Fruit fly (Drosophila melanogaster) whole organism, pupa: Measurements from ENCODE around the gene emc.

Source experiments
- CG10348 ChIP-seq: fragments of 200-800 bp; sonication (Bioruptor generic); IDR thresholded peaks from 2 replicates; pipeline ENCODE4 v1.3.6; 2022; ENCODE audit warnings: missing biosample characterization, missing genetic modification characterization
- CG12605 ChIP-seq: fragments of 200-800 bp; sonication (Bioruptor generic); IDR thresholded peaks from 2 replicates; pipeline ENCODE4 v1.3.6; 2022; ENCODE audit warnings: missing biosample characterization, missing genetic modification characterization
- CG13204 ChIP-seq: fragments of 200-800 bp; sonication (Bioruptor generic); optimal IDR thresholded peaks from 2 replicates; lab custom pipeline; 2018; ENCODE audit warnings: missing biosample characterization, mild to moderate bottlenecking, missing genetic modification characterization, moderate library complexity
- CG14655 ChIP-seq: fragments of 200-800 bp; sonication (Bioruptor generic); optimal IDR thresholded peaks from 3 replicates; lab custom pipeline; 2017; ENCODE audit warnings: mild to moderate bottlenecking, missing biosample characterization, missing genetic modification reagents, missing genetic modification characterization
- CG15710 ChIP-seq: fragments of 200-800 bp; sonication (Bioruptor generic); optimal IDR thresholded peaks from 2 replicates; lab custom pipeline; 2018; ENCODE audit warnings: missing biosample characterization, mild to moderate bottlenecking, missing genetic modification characterization, moderate library complexity
- CG17806 ChIP-seq: fragments of 200-800 bp; sonication (Bioruptor generic); optimal IDR thresholded peaks from 2 replicates; lab custom pipeline; 2018; ENCODE audit warnings: missing biosample characterization, mild to moderate bottlenecking, missing genetic modification characterization, moderate library complexity
- CG32121 ChIP-seq: fragments of 200-800 bp; sonication (Bioruptor generic); IDR thresholded peaks from 2 replicates; pipeline ENCODE4 v1.3.6; 2022; ENCODE audit warnings: missing biosample characterization, missing genetic modification characterization
- CG34367 ChIP-seq: fragments of 200-800 bp; sonication (Bioruptor generic); optimal IDR thresholded peaks from 2 replicates; lab custom pipeline; 2018; ENCODE audit warnings: missing biosample characterization, mild to moderate bottlenecking, missing genetic modification characterization
- CG4496 ChIP-seq: fragments of 200-800 bp; sonication (Bioruptor generic); IDR thresholded peaks from 3 replicates; pipeline ENCODE4 v1.3.6; 2022; ENCODE audit warnings: missing biosample characterization, missing genetic modification characterization
- CG8159 ChIP-seq: fragments of 200-800 bp; sonication (Bioruptor generic); optimal IDR thresholded peaks from 3 replicates; lab custom pipeline; 2018; ENCODE audit warnings: missing biosample characterization, mild to moderate bottlenecking, missing genetic modification characterization, moderate library complexity
- CG8301 ChIP-seq: fragments of 200-800 bp; sonication (Bioruptor generic); optimal IDR thresholded peaks from 2 replicates; lab custom pipeline; 2018; ENCODE audit warnings: missing biosample characterization, mild to moderate bottlenecking, missing genetic modification characterization
- CG9948 ChIP-seq: fragments of 200-800 bp; sonication (Bioruptor generic); optimal IDR thresholded peaks from 2 replicates; lab custom pipeline; 2018; ENCODE audit warnings: missing biosample characterization, mild to moderate bottlenecking, missing genetic modification characterization, moderate library complexity
- D1 ChIP-seq: fragments of 200-800 bp; sonication (Bioruptor generic); optimal IDR thresholded peaks from 2 replicates; lab custom pipeline; 2018; ENCODE audit warnings: missing biosample characterization, mild to moderate bottlenecking, missing genetic modification characterization, moderate library complexity
- EcR ChIP-seq: fragments of 200-800 bp; sonication (Bioruptor generic); optimal IDR thresholded peaks from 3 replicates; lab custom pipeline; 2019; ENCODE audit warnings: missing biosample characterization, missing genetic modification characterization, mild to moderate bottlenecking, moderate library complexity, missing genetic modification reagents
- Ets98B ChIP-seq: fragments of 200-800 bp; sonication (Bioruptor generic); IDR thresholded peaks from 2 replicates; pipeline ENCODE4 v1.3.6; 2022; ENCODE audit warnings: missing biosample characterization, missing genetic modification characterization
- Pif1A ChIP-seq: fragments of 200-800 bp; sonication (Bioruptor generic); optimal IDR thresholded peaks from 3 replicates; lab custom pipeline; 2016; ENCODE audit warnings: missing biosample characterization, missing genetic modification characterization
- Pif1B ChIP-seq: fragments of 200-800 bp; sonication (Bioruptor generic); optimal IDR thresholded peaks from 3 replicates; lab custom pipeline; 2016; ENCODE audit warnings: missing biosample characterization, missing genetic modification characterization
- Snoo ChIP-seq: fragments of 200-800 bp; sonication (Bioruptor generic); optimal IDR thresholded peaks from 3 replicates; lab custom pipeline; 2017; ENCODE audit warnings: missing biosample characterization, mild to moderate bottlenecking, missing genetic modification characterization, inconsistent platforms
- fd96Ca ChIP-seq: fragments of 200-800 bp; sonication (Bioruptor generic); IDR thresholded peaks from 3 replicates; pipeline ENCODE4 v1.3.6; 2022; ENCODE audit warnings: missing biosample characterization, missing genetic modification characterization
- gl ChIP-seq: fragments of 200-800 bp; sonication (Bioruptor generic); optimal IDR thresholded peaks from 2 replicates; lab custom pipeline; 2018; ENCODE audit warnings: missing biosample characterization, mild to moderate bottlenecking, missing genetic modification characterization
- rn ChIP-seq: fragments of 200-800 bp; sonication (Bioruptor generic); IDR thresholded peaks from 2 replicates; pipeline ENCODE4 v1.3.6; 2022; ENCODE audit warnings: missing biosample characterization, missing genetic modification characterization

The emc gene

dm6 chr3L:761733-762132, 12.5 kb downstream of the emc start:
- TF ChIP-seq rn (GFP tag; lab: Robert Waterston, UW), result no peak
- TF ChIP-seq Pif1A (GFP tag; lab: Kevin White, UChicago), result peak; percentile 29
- no peak for TF ChIP-seq CG15710 (tag; lab: Kevin White, UChicago)
- TF ChIP-seq CG12605 (GFP tag; lab: Robert Waterston, UW), result no peak
- peak; percentile 8 for TF ChIP-seq CG8159 (tag; lab: Kevin White, UChicago)
- TF ChIP-seq CG9948 (tag; lab: Kevin White, UChicago), result no peak
- no peak for TF ChIP-seq CG32121
- TF ChIP-seq CG8301 (tag; lab: Kevin White, UChicago), result no peak
- peak; percentile 1 for TF ChIP-seq CG17806 (tag; lab: Kevin White, UChicago)
- peak; percentile 74 for TF ChIP-seq Snoo (tag; lab: Kevin White, UChicago)
- no peak for TF ChIP-seq EcR (GFP tag; lab: Kevin White, UChicago)
- peak; percentile 22 for TF ChIP-seq CG14655 (GFP tag; lab: Kevin White, UChicago)
- TF ChIP-seq Ets98B (GFP tag; lab: Robert Waterston, UW), result no peak
- TF ChIP-seq CG34367 (tag; lab: Kevin White, UChicago), result no peak
- TF ChIP-seq, all 21 proteins: peak for 5

- TF ChIP-seq fd96Ca (GFP tag; lab: Robert Waterston, UW) (peak; percentile 97), Pif1A (GFP tag; lab: Kevin White, UChicago) (peak; percentile 94), gl (tag; lab: Kevin White, UChicago) (peak; percentile 77), CG8301 (tag; lab: Kevin White, UChicago) (peak; percentile 89), CG4496 (GFP tag; lab: Robert Waterston, UW) (peak; percentile 97), CG32121 (peak; percentile 97), CG10348 (peak; percentile 81), CG34367 (tag; lab: Kevin White, UChicago) (peak; percentile 82), CG8159 (tag; lab: Kevin White, UChicago) (peak; percentile 83), CG13204 (GFP tag; lab: Kevin White, UChicago) (peak; percentile 70), Snoo (tag; lab: Kevin White, UChicago) (peak; percentile 94), CG12605 (GFP tag; lab: Robert Waterston, UW) (peak; percentile 93), EcR (GFP tag; lab: Kevin White, UChicago) (no peak), CG17806 (tag; lab: Kevin White, UChicago) (peak; percentile 82), CG9948 (tag; lab: Kevin White, UChicago) (peak; percentile 84), Ets98B (GFP tag; lab: Robert Waterston, UW) (peak; percentile 97), CG14655 (GFP tag; lab: Kevin White, UChicago) (peak; percentile 90), CG15710 (tag; lab: Kevin White, UChicago) (peak; percentile 84), rn (GFP tag; lab: Robert Waterston, UW) (peak; percentile 95), D1 (tag; lab: Kevin White, UChicago) (no peak), Pif1B (GFP tag; lab: Kevin White, UChicago) (peak; percentile 90)
Measured at dm6 chr3L:762331-762907, 13.2 kb downstream of the emc start.

- peak; percentile 60 for TF ChIP-seq Ets98B (GFP tag; lab: Robert Waterston, UW)
- no peak for TF ChIP-seq Pif1B (GFP tag; lab: Kevin White, UChicago)
- TF ChIP-seq CG8159 (tag; lab: Kevin White, UChicago), result peak; percentile 34
- no peak for TF ChIP-seq EcR (GFP tag; lab: Kevin White, UChicago)
- 0 out of 2 replicates have a peak, but pooled peaks have one; percentile 20 for TF ChIP-seq rn (GFP tag; lab: Robert Waterston, UW)
- peak; percentile 6 for TF ChIP-seq CG15710 (tag; lab: Kevin White, UChicago)
- TF ChIP-seq CG13204 (GFP tag; lab: Kevin White, UChicago), result no peak
- TF ChIP-seq CG14655 (GFP tag; lab: Kevin White, UChicago), result peak; percentile 62
- peak; percentile 25 for TF ChIP-seq CG8301 (tag; lab: Kevin White, UChicago)
- no peak for TF ChIP-seq D1 (tag; lab: Kevin White, UChicago)
- TF ChIP-seq CG4496 (GFP tag; lab: Robert Waterston, UW), result peak; percentile 71
- TF ChIP-seq gl (tag; lab: Kevin White, UChicago), result no peak
- TF ChIP-seq Pif1A (GFP tag; lab: Kevin White, UChicago), result peak; percentile 9
- TF ChIP-seq CG17806 (tag; lab: Kevin White, UChicago), result peak; percentile 38
- TF ChIP-seq CG32121, result peak; percentile 76
- TF ChIP-seq Snoo (tag; lab: Kevin White, UChicago), result peak; percentile 43
- TF ChIP-seq CG10348, result no peak
- peak; percentile 23 for TF ChIP-seq CG9948 (tag; lab: Kevin White, UChicago)
- TF ChIP-seq CG12605 (GFP tag; lab: Robert Waterston, UW), result no peak
- TF ChIP-seq CG34367 (tag; lab: Kevin White, UChicago), result no peak
- TF ChIP-seq fd96Ca (GFP tag; lab: Robert Waterston, UW), result peak; percentile 68
Measured at dm6 chr3L:764329-764728, 15.1 kb downstream of the emc start.

dm6 chr3L:765095-765494, 15.9 kb downstream of the emc start:
- TF ChIP-seq CG17806 (tag; lab: Kevin White, UChicago) (no peak), CG8159 (tag; lab: Kevin White, UChicago) (no peak), Pif1A (GFP tag; lab: Kevin White, UChicago) (no peak), CG8301 (tag; lab: Kevin White, UChicago) (no peak)
